Worm (Caenorhabditis elegans) whole organism, L4/young adult: ENCODE results near the gene sucl-1.

Source experiments
- dao-5 ChIP-seq: sonication (generic microtip); optimal IDR thresholded peaks from 2 replicates; lab custom pipeline; 2016; ENCODE audit warnings: missing genotype, missing genetic modification characterization, moderate library complexity, missing compliant biosample characterization
- him-1 ChIP-seq: sonication (generic microtip); optimal IDR thresholded peaks from 2 replicates; lab custom pipeline; 2016; ENCODE audit warnings: missing genotype, missing genetic modification reagents, missing genetic modification characterization, missing compliant biosample characterization

DNA sequence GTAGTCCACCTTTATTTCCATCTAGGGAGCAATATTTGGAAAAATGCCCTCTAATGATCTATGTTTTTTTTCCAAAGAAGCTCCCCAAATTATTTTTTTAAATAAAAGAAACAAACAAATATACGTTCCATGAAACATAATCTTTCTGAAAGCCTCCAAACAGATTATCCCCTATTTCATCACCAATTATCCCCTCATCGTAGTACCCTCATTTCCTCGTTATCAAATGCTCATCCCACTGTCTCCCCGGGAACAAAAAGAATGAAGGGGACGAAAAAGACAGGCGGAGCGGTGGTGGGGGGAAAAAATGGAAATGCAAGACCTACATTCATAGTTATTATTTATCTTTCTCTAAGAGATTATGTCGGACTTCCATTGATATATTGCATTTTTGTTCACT is 43.6 kb downstream of the sucl-1 start:
- TF ChIP-seq dao-5 (tag; lab: Kevin White, UChicago) (no peak), him-1 (tag; lab: Kevin White, UChicago) (no peak)
